Fruit fly (Drosophila melanogaster) S2 (cell line): ENCODE data around the gene dgt2.

ENCODE experiments used
- CG8478 ChIP-seq: fragments of >200 bp; optimal IDR thresholded peaks from 2 replicates; lab custom pipeline; 2018
- CTCF ChIP-seq, 2 experiments: fragments of >200 bp; optimal IDR thresholded peaks; 2 replicates each; lab custom pipeline; 2018

DNA sequence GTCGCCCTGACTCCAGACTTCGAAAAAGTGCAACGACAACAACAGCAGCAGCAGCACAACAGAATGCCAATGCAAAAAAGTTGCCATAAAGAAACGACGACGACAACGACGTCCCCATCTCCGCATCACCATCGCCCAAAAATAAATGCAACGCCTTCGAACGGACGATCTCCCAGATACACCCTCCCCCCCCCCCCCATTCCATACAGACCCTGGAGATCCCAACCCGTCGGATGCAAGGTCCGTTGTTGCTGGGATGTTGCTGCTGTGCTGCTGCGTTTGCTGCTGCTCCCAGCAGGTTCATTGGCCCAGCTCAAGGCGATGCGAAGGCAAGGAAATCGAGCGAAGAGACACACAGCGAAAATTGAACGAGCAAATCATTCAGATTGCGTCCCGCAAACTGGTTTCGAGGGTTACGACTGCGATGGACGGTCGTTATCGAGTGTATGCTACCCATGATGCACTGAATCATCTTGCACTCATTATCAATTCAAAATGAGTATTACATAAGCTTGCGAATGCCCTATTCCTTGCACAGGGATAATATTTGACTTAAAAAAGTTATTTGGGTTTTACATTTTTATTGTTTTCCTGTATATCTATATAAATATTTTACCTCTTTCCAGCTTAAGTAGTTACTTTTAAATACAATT is 24.1 kb downstream of the dgt2 start:
- TF ChIP-seq CTCF (optimal IDR thresholded peaks at IDR 0.05; lab: Kevin White, UChicago) (no peak), CG8478 (no peak)
